Worm (Caenorhabditis elegans): Measurements from ENCODE around the gene T28A8.2.
"Not testable (repeated sequence)": the region's sequence is repeated elsewhere in the genome, so short reads cannot be mapped to it uniquely, and the experiment has no call there.

T28A8.2 gene

DNA sequence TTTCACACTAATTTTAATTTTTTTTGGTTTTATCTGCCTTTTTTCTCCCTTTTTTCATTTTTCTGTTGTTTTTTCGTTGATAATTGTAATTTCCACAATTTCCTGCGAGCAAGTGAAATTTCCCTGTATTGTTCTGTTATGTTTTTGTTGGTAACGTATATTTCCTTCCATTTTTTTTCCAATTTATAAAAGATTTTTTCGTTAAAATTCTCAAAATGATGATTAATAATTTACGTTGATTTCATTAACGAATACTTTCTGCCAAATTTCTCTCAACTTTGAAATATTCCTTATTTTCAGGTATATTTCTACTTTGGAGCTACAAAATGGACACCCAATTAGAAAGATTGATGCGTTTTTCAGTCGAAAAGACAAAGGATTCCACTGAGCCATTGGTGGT, 7.0 kb upstream of the T28A8.2 start, which contains the start of gene T28A8.8:
TSS of gene T28A8.8 (plus strand) at position 301 of the 400 bp plus-strand sequence.
- no peak for TF ChIP-seq hlh-8 (tag; optimal IDR thresholded peaks at IDR 0.05)
- TF ChIP-seq ztf-16 (tag; optimal IDR thresholded peaks at IDR 0.05), result no peak
- TF ChIP-seq gmeb-2 (tag; optimal IDR thresholded peaks at IDR 0.05), result no peak
- no peak for TF ChIP-seq sox-4 (tag; optimal IDR thresholded peaks at IDR 0.05)
- TF ChIP-seq rnt-1 (tag; optimal IDR thresholded peaks at IDR 0.05), result no peak
- TF ChIP-seq fax-1 (tag; optimal IDR thresholded peaks at IDR 0.05), result no peak
- no peak for TF ChIP-seq tbx-7 (tag; optimal IDR thresholded peaks at IDR 0.05)
- no peak for TF ChIP-seq che-1 (tag; optimal IDR thresholded peaks at IDR 0.05)

DNA sequence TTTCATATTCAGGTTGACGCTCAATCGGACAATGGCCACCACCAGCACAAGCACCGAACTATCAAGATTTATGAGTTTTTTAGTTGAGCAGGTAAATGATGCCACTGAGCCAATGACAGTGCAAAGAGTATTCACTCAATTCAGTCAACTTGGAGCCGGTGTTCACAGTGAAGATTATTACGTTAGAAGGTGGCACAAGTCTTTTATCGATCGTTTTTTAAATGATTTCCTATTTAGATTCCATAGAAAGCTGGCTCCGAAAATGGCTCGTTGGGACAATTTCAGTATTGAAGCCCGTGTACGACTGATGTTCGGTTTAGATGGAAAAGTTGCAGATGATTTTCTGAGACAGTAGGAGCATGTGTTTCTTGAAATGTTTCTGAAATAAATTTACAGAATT, 6.1 kb upstream of the T28A8.2 start, which contains the start of gene T28A8.5:
TSS of gene T28A8.5 (plus strand) at position 32 of the 400 bp plus-strand sequence.
- TF ChIP-seq pros-1 (tag; optimal IDR thresholded peaks at IDR 0.05) (no peak), tbx-7 (tag; optimal IDR thresholded peaks at IDR 0.05) (no peak), C38D4.7 (GFP tag; optimal IDR thresholded peaks at IDR 0.05) (no peak), nhr-11 (tag; optimal IDR thresholded peaks at IDR 0.05) (no peak)

DNA sequence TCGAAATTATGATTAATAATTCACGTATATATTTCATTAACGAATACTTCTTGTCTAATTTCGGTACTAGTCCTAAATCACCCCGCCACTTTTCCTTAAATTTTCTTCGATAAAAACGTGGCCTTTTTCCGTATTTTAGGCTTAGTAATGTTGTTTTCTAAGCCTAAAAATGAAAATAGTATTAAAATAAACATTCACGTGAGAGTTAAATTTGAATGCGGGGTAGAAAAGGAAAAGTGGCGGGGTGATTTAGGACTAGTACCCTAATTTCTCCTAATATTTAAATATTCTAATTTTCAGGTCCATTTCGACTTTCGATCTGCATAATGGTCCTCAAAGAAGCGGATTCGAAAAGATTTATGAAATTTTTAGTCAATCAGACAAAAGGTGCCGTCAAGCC, 3.4 kb upstream of the T28A8.2 start, which contains the start of gene T28A8.6:
TSS of gene T28A8.6 (plus strand) at position 301 of the 400 bp plus-strand sequence.
- TF ChIP-seq tbx-2, nhr-232, ahr-1 (tag; optimal IDR thresholded peaks at IDR 0.05): not testable (repeated sequence)

DNA sequence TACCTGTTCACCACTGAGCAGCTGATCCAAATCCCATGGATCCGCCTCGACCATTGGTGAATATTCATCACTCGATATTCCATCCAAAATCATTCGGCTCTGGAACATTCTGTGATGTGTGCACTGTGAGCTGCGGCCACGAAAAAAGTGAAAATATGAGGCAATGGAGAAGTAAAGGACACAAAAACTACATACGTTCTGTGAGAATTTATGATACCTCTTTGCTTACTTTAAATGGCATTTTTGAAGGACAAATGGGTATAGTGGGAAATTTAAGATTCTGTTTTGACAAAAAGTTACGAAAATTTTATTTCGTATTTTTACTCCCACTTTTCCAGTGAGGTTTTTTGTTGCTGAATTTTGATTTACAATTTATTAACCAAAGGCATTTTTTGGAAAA, 3.1 kb downstream of the T28A8.2 start, which contains the start of gene twk-40:
TSS of gene twk-40 (minus strand) at position 101 of the 400 bp plus-strand sequence.
- TF ChIP-seq nhr-232 (tag; optimal IDR thresholded peaks at IDR 0.05), result no peak
- no peak for TF ChIP-seq pax-1 (tag; optimal IDR thresholded peaks at IDR 0.05)
- no peak for TF ChIP-seq ceh-30 (tag; optimal IDR thresholded peaks at IDR 0.05)
- no peak for TF ChIP-seq rnt-1 (tag; optimal IDR thresholded peaks at IDR 0.05)
- no peak for TF ChIP-seq ceh-45 (GFP tag; IDR thresholded peaks at IDR 0.05)
- no peak for TF ChIP-seq odd-2 (tag; optimal IDR thresholded peaks at IDR 0.05)
- TF ChIP-seq K09A11.1 (tag; optimal IDR thresholded peaks at IDR 0.05; ENCODE audit: insufficient read depth), result no peak
- no peak for TF ChIP-seq ets-4 (tag; optimal IDR thresholded peaks at IDR 0.05)
- TF ChIP-seq fax-1 (tag; optimal IDR thresholded peaks at IDR 0.05), result no peak
- no peak for TF ChIP-seq T23F11.4 (GFP tag; optimal IDR thresholded peaks at IDR 0.05)
- no peak for TF ChIP-seq nhr-11 (tag; optimal IDR thresholded peaks at IDR 0.05)

DNA sequence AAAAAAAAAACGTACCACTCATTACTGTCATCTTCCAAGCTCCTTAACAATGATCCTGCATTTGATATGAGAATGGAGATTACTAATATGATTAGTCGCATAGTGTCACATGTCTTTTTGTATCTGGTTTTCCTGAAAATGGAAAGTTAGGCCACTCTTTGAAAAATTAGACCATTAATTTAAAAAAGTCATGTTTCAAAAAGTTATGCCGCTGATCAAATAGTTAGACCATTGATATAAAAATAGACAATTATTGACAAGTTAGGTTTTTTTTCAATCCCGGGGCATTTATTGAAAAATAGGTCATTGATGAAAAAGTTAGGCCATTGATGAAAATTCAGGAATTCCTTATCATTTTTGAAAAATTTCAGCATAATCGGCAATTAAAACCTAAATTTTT, 11.4 kb downstream of the T28A8.2 start, which contains the start of gene acc-4:
TSS of gene acc-4 (minus strand) at position 101 of the 400 bp plus-strand sequence.
- no peak for TF ChIP-seq rnt-1 (tag; optimal IDR thresholded peaks at IDR 0.05)

DNA sequence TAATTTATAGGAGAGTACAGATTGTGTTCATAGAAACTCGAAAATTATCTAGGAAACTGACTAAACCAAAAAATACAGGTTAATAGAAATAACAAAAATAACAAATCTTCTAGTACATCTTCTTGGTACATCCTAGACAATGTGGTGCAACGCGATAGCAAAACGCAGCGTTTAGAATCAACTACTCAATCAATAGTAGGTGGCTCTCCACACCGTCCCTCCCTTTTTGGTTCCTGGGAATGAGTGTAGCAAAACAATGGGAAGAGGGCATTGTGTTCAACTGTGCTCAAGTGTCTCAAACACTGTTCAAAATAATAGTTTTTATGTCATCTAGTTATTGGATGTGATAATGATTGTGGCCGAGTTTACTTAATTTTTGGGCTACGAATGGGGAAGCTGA, 18.8 kb downstream of the T28A8.2 start, which contains the start of gene T27E9.6:
TSS of gene T27E9.6 (minus strand) at position 101 of the 400 bp plus-strand sequence.
- no peak for TF ChIP-seq F13H6.1 (tag; optimal IDR thresholded peaks at IDR 0.05)
- no peak for TF ChIP-seq ahr-1 (tag; optimal IDR thresholded peaks at IDR 0.05)
- TF ChIP-seq pqm-1 (tag; optimal IDR thresholded peaks at IDR 0.05), result no peak
- TF ChIP-seq C38D4.7 (GFP tag; optimal IDR thresholded peaks at IDR 0.05), result no peak
- TF ChIP-seq hlh-8 (tag; optimal IDR thresholded peaks at IDR 0.05), result no peak

DNA sequence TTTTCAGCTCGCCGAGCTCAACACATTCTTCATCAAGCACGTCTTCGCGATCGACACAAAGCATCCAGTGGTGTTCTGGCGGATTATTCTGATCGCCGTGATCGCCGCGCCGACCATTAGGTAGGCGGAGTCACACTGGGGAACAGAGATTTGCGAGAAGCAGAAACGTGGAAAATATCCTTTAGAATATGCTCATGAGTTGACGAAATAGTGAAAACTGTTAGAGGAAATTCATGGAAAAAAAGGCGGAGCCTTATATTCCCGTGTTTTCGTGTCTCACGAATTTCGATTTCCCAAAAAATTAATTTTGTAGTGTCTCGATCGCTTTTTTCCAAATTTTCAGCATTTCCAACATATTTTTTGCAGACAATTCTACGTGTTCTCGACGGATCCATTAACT, 21.0 kb downstream of the T28A8.2 start:
- TF ChIP-seq ceh-2 (tag; optimal IDR thresholded peaks at IDR 0.05), result peak; percentile 71
- peak; percentile 85 for TF ChIP-seq tbx-7 (tag; optimal IDR thresholded peaks at IDR 0.05)
- no peak for TF ChIP-seq pax-1 (tag; optimal IDR thresholded peaks at IDR 0.05)
- TF ChIP-seq ets-4 (tag; optimal IDR thresholded peaks at IDR 0.05), result peak; percentile 32
- TF ChIP-seq nhr-232 (tag; optimal IDR thresholded peaks at IDR 0.05), result no peak
- TF ChIP-seq ceh-6 (GFP tag; optimal IDR thresholded peaks at IDR 0.05), result peak; percentile 13
- no peak for TF ChIP-seq hlh-6 (tag; optimal IDR thresholded peaks at IDR 0.05)
- peak; percentile 79 for TF ChIP-seq C08G9.2 (tag; optimal IDR thresholded peaks at IDR 0.05)
- no peak for TF ChIP-seq fkh-10 (GFP tag; optimal IDR thresholded peaks at IDR 0.05)
- TF ChIP-seq hlh-8 (tag; optimal IDR thresholded peaks at IDR 0.05), result peak; percentile 44
- TF ChIP-seq tbx-2 (tag; optimal IDR thresholded peaks at IDR 0.05), result peak; percentile 81
- peak; percentile 49 for TF ChIP-seq fkh-6 (tag; optimal IDR thresholded peaks at IDR 0.05)
- TF ChIP-seq ceh-19 (GFP tag; optimal IDR thresholded peaks at IDR 0.05), result no peak
- peak; percentile 84 for TF ChIP-seq ceh-31 (tag; optimal IDR thresholded peaks at IDR 0.05)
- peak; percentile 78 for TF ChIP-seq zip-5 (tag; optimal IDR thresholded peaks at IDR 0.05)
- peak; percentile 59 for TF ChIP-seq elt-2 (tag; optimal IDR thresholded peaks at IDR 0.05)
- TF ChIP-seq rnt-1 (tag; optimal IDR thresholded peaks at IDR 0.05), result peak; percentile 43
- TF ChIP-seq nhr-11 (tag; optimal IDR thresholded peaks at IDR 0.05), result no peak
- peak; percentile 28 for TF ChIP-seq ahr-1 (tag; optimal IDR thresholded peaks at IDR 0.05)
- TF ChIP-seq ref-2 (tag; optimal IDR thresholded peaks at IDR 0.05), result peak; percentile 47
- TF ChIP-seq ceh-14 (tag; optimal IDR thresholded peaks at IDR 0.05), result peak; percentile 29
- peak; percentile 57 for TF ChIP-seq fax-1 (tag; optimal IDR thresholded peaks at IDR 0.05)

All from whole organism, late embryonic.